Fruit fly (Drosophila melanogaster) whole organism, prepupa: Measurements from ENCODE around the gene CG14282.

Experiments used
- Blimp-1 ChIP-seq: fragments of 200-800 bp; sonication (Bioruptor generic); optimal IDR thresholded peaks from 3 replicates; lab custom pipeline; 2017; ENCODE audit warnings: missing biosample characterization, missing genetic modification characterization, mild to moderate bottlenecking, moderate library complexity, missing genetic modification reagents
- CG10631 ChIP-seq: fragments of 200-800 bp; sonication (Bioruptor generic); optimal IDR thresholded peaks from 2 replicates; lab custom pipeline; 2016; ENCODE audit warnings: missing biosample characterization, missing genetic modification characterization
- CG10669 ChIP-seq: fragments of 200-800 bp; sonication (Bioruptor generic); optimal IDR thresholded peaks from 3 replicates; lab custom pipeline; 2018; ENCODE audit warnings: missing biosample characterization, mild to moderate bottlenecking, missing genetic modification characterization, moderate library complexity
- CG11294 ChIP-seq: fragments of 200-800 bp; sonication (Bioruptor generic); IDR thresholded peaks from 2 replicates; pipeline ENCODE4 v1.3.6; 2022; ENCODE audit warnings: missing biosample characterization, missing genetic modification characterization
- CG15336 ChIP-seq: fragments of 200-800 bp; sonication (Bioruptor generic); IDR thresholded peaks from 2 replicates; pipeline ENCODE4 v1.3.6; 2022; ENCODE audit warnings: missing biosample characterization, missing genetic modification characterization
- CG1621 ChIP-seq: fragments of 200-800 bp; sonication (Bioruptor generic); optimal IDR thresholded peaks from 3 replicates; lab custom pipeline; 2018; ENCODE audit warnings: missing biosample characterization, mild to moderate bottlenecking, missing genetic modification characterization
- CG16779 ChIP-seq: fragments of 200-800 bp; sonication (Bioruptor generic); optimal IDR thresholded peaks from 3 replicates; lab custom pipeline; 2017; ENCODE audit warnings: missing biosample characterization, mild to moderate bottlenecking, missing genetic modification characterization
- CG3032 ChIP-seq: fragments of 200-800 bp; optimal IDR thresholded peaks from 2 replicates; lab custom pipeline; 2019; ENCODE audit warnings: missing biosample characterization, mild to moderate bottlenecking, missing genetic modification characterization, moderate library complexity
- CG31627 ChIP-seq: fragments of 200-800 bp; sonication (Bioruptor generic); optimal IDR thresholded peaks from 3 replicates; lab custom pipeline; 2016; ENCODE audit warnings: missing biosample characterization, missing genetic modification characterization
- CG32006 ChIP-seq: fragments of 200-800 bp; sonication (Bioruptor generic); optimal IDR thresholded peaks from 3 replicates; lab custom pipeline; 2017; ENCODE audit warnings: missing biosample characterization, mild to moderate bottlenecking, missing genetic modification characterization
- CG4318 ChIP-seq: fragments of 200-800 bp; sonication (Bioruptor generic); optimal IDR thresholded peaks from 3 replicates; lab custom pipeline; 2017; ENCODE audit warnings: missing biosample characterization, mild to moderate bottlenecking, missing genetic modification characterization
- CG6276 ChIP-seq: fragments of 200-800 bp; sonication (Bioruptor generic); optimal IDR thresholded peaks from 2 replicates; lab custom pipeline; 2017; ENCODE audit warnings: missing biosample characterization, mild to moderate bottlenecking, missing genetic modification characterization
- CG6792 ChIP-seq: fragments of 200-800 bp; sonication (Bioruptor generic); optimal IDR thresholded peaks from 3 replicates; lab custom pipeline; 2016; ENCODE audit warnings: missing biosample characterization, missing genetic modification characterization
- CG6854 ChIP-seq: fragments of 200-800 bp; sonication (Bioruptor generic); optimal IDR thresholded peaks from 2 replicates; lab custom pipeline; 2017; ENCODE audit warnings: missing biosample characterization, mild to moderate bottlenecking, missing genetic modification characterization
- CG8119 ChIP-seq: fragments of 200-800 bp; sonication (Bioruptor generic); IDR thresholded peaks from 3 replicates; pipeline ENCODE4 v1.3.6; 2022; ENCODE audit warnings: missing biosample characterization, missing genetic modification characterization
- CG8319 ChIP-seq: fragments of 200-800 bp; sonication (Bioruptor generic); optimal IDR thresholded peaks from 3 replicates; lab custom pipeline; 2016; ENCODE audit warnings: missing biosample characterization, missing genetic modification characterization
- CG8632 ChIP-seq: fragments of 200-800 bp; sonication (Bioruptor generic); optimal IDR thresholded peaks from 3 replicates; lab custom pipeline; 2016; ENCODE audit warnings: missing biosample characterization, missing genetic modification characterization
- Eip78C ChIP-seq: fragments of 200-800 bp; sonication (Bioruptor generic); peaks from one replicate; lab custom pipeline; 2016; ENCODE audit warnings: missing biosample characterization, missing genetic modification characterization
- Eip93F ChIP-seq: fragments of 200-800 bp; sonication (Bioruptor generic); optimal IDR thresholded peaks from 2 replicates; lab custom pipeline; 2016; ENCODE audit warnings: missing biosample characterization, mild to moderate bottlenecking, missing genetic modification characterization
- Ets21C ChIP-seq: fragments of 200-800 bp; sonication (Bioruptor generic); optimal IDR thresholded peaks from 3 replicates; lab custom pipeline; 2016; ENCODE audit warnings: missing biosample characterization, missing genetic modification characterization
- Gug ChIP-seq: fragments of 200-800 bp; sonication (Bioruptor generic); IDR thresholded peaks from 2 replicates; pipeline ENCODE4 v1.3.6; 2022; ENCODE audit warnings: missing biosample characterization, missing genetic modification characterization
- Hr38 ChIP-seq: sonication (Bioruptor generic); optimal IDR thresholded peaks from 2 replicates; lab custom pipeline; 2016; ENCODE audit warnings: missing biosample characterization, missing genetic modification characterization
- Hr39 ChIP-seq: fragments of 200-800 bp; sonication (Bioruptor generic); optimal IDR thresholded peaks from 2 replicates; lab custom pipeline; 2016; ENCODE audit warnings: missing biosample characterization, missing genetic modification characterization
- Met ChIP-seq: fragments of 200-800 bp; sonication (Bioruptor generic); optimal IDR thresholded peaks from 3 replicates; lab custom pipeline; 2016; ENCODE audit warnings: missing biosample characterization, missing genetic modification characterization
- OdsH ChIP-seq: fragments of 200-800 bp; sonication (Bioruptor generic); optimal IDR thresholded peaks from 3 replicates; lab custom pipeline; 2016; ENCODE audit warnings: missing biosample characterization, missing genetic modification characterization
- Smox ChIP-seq: fragments of 200-800 bp; sonication (Bioruptor generic); optimal IDR thresholded peaks from 3 replicates; lab custom pipeline; 2016; ENCODE audit warnings: missing biosample characterization, missing genetic modification characterization
- Sox102F ChIP-seq: fragments of 200-800 bp; sonication (Bioruptor generic); optimal IDR thresholded peaks from 2 replicates; lab custom pipeline; 2016; ENCODE audit warnings: missing biosample characterization, mild to moderate bottlenecking, missing genetic modification characterization
- Sox15 ChIP-seq: fragments of 200-800 bp; sonication (Bioruptor generic); optimal IDR thresholded peaks from 3 replicates; lab custom pipeline; 2016; ENCODE audit warnings: missing biosample characterization, missing genetic modification characterization
- achi ChIP-seq: fragments of 200-800 bp; sonication (Bioruptor generic); optimal IDR thresholded peaks from 3 replicates; lab custom pipeline; 2016; ENCODE audit warnings: missing biosample characterization, missing genetic modification characterization
- cyc ChIP-seq: fragments of 200-800 bp; sonication (Bioruptor generic); optimal IDR thresholded peaks from 3 replicates; lab custom pipeline; 2016; ENCODE audit warnings: missing biosample characterization, missing genetic modification characterization
- dsx ChIP-seq: fragments of 200-800 bp; optimal IDR thresholded peaks from 3 replicates; lab custom pipeline; 2019; ENCODE audit warnings: missing biosample characterization, mild to moderate bottlenecking, missing genetic modification characterization, moderate library complexity; ENCODE audit not compliant: poor library complexity, severe bottlenecking
- esn ChIP-seq: fragments of 200-800 bp; sonication (Bioruptor generic); optimal IDR thresholded peaks from 2 replicates; lab custom pipeline; 2016; ENCODE audit warnings: missing biosample characterization, mild to moderate bottlenecking, missing genetic modification characterization, moderate library complexity
- fd59A ChIP-seq: fragments of 200-800 bp; sonication (Bioruptor generic); optimal IDR thresholded peaks from 2 replicates; lab custom pipeline; 2017; ENCODE audit warnings: missing biosample characterization, mild to moderate bottlenecking, missing genetic modification characterization, missing genetic modification reagents
- fd85E ChIP-seq: fragments of 200-800 bp; sonication (Bioruptor generic); optimal IDR thresholded peaks from 3 replicates; lab custom pipeline; 2016; ENCODE audit warnings: missing biosample characterization, missing genetic modification characterization
- lz ChIP-seq: fragments of 200-800 bp; sonication (Bioruptor generic); optimal IDR thresholded peaks from 3 replicates; lab custom pipeline; 2016; ENCODE audit warnings: missing biosample characterization, missing genetic modification characterization
- net ChIP-seq: fragments of 200-800 bp; sonication (Bioruptor generic); optimal IDR thresholded peaks from 3 replicates; lab custom pipeline; 2016; ENCODE audit warnings: missing biosample characterization, missing genetic modification characterization
- salr ChIP-seq, 2 experiments: fragments of 200-800 bp; sonication (Bioruptor generic); optimal IDR thresholded peaks; 3 replicates each; lab custom pipeline; 2016 to 2018; ENCODE audit warnings: missing biosample characterization in 2 of 2, missing genetic modification characterization in 2 of 2, mild to moderate bottlenecking in 1 of 2
- spab ChIP-seq: fragments of 200-800 bp; sonication (Bioruptor generic); optimal IDR thresholded peaks from 2 replicates; lab custom pipeline; 2017; ENCODE audit warnings: missing biosample characterization, mild to moderate bottlenecking, missing genetic modification characterization, missing genetic modification reagents
- ss ChIP-seq, 2 experiments: fragments of 200-800 bp; sonication (Bioruptor generic); optimal IDR thresholded peaks; 2 replicates in 1 of 2; 3 replicates in 1 of 2; lab custom pipeline; 2017 to 2018; ENCODE audit warnings: mild to moderate bottlenecking in 2 of 2, missing biosample characterization in 2 of 2, missing genetic modification characterization in 2 of 2, moderate library complexity in 1 of 2
- topi ChIP-seq: fragments of 200-800 bp; sonication (Bioruptor generic); optimal IDR thresholded peaks from 3 replicates; lab custom pipeline; 2016; ENCODE audit warnings: missing biosample characterization, missing genetic modification characterization
- vri ChIP-seq: fragments of 200-800 bp; sonication (Bioruptor generic); optimal IDR thresholded peaks from 3 replicates; lab custom pipeline; 2016; ENCODE audit warnings: missing biosample characterization, mild to moderate bottlenecking, missing genetic modification characterization

The CG14282 gene

DNA sequence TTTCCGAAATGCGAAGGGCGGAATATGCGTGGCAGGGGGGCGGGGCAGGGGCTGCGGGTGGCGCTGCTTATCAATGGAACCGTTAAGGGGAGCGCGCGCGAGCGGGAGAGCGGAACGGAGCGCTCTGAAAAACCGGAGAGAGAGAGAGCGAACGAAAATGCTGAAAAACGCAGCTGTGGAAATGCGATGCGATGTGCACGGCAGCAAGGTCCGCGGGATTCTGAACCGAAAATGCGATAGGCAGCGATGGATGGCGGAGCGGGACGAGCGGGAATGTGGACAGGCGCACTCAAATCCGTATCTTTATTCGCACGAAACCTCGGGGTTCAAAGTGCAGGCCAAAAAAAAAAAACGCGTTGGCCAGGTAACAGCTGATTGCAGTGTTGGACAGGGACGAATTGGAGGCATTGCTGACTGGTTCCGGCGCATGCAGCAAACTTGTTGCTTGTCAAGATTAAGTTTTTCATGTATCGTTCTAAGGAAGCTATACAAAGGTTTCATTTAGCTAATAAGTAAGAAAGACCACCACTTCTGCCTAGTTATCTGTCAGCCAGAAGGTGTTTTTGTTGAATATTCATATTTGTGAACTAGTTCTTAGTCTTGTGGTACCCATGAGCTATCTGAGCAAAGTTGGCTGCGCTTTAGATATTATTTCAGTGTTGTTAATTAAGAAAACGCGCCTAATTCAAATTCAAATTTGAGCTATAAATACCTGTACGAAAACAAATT lies 29.1 kb upstream of the CG14282 start, which contains the start of gene Ppcs (continued):
- TF ChIP-seq fd85E (peak; percentile 77), CG6792 (no peak), CG10669 (peak; percentile 59), Gug (GFP tag; lab: Robert Waterston, UW) (0 out of 2 replicates have a peak, but pooled peaks have one; percentile 17), cyc (GFP tag; lab: Kevin White, UChicago) (peak; percentile 57), CG15336 (GFP tag; lab: Robert Waterston, UW) (peak; percentile 74), OdsH (peak; percentile 59), Hr39 (peak; percentile 55), CG3032 (tag; lab: Kevin White, UChicago) (peak; percentile 38), CG16779 (tag; lab: Kevin White, UChicago) (peak; percentile 91), CG8319 (peak; percentile 68), CG10631 (GFP tag; lab: Kevin White, UChicago) (peak; percentile 65), CG6276 (GFP tag; lab: Kevin White, UChicago) (peak; percentile 93), CG6854 (GFP tag; lab: Kevin White, UChicago) (peak; percentile 96), Sox102F (GFP tag; lab: Kevin White, UChicago) (peak; percentile 56), esn (GFP tag; lab: Kevin White, UChicago) (peak; percentile 69), CG32006 (GFP tag; lab: Kevin White, UChicago) (peak; percentile 62), CG4318 (GFP tag; lab: Kevin White, UChicago) (no peak), achi (GFP tag; lab: Kevin White, UChicago) (peak; percentile 76), spab (GFP tag; lab: Kevin White, UChicago) (peak; percentile 80), CG8119 (GFP tag; lab: Robert Waterston, UW) (peak; percentile 78), topi (peak; percentile 73), CG8632 (GFP tag; lab: Kevin White, UChicago) (peak; percentile 46), Eip78C (GFP tag; lab: Kevin White, UChicago) (peak; percentile 91), Ets21C (GFP tag; lab: Kevin White, UChicago) (peak; percentile 41), Met (GFP tag; lab: Kevin White, UChicago) (peak; percentile 60), CG31627 (GFP tag; lab: Kevin White, UChicago) (peak; percentile 63)

DNA sequence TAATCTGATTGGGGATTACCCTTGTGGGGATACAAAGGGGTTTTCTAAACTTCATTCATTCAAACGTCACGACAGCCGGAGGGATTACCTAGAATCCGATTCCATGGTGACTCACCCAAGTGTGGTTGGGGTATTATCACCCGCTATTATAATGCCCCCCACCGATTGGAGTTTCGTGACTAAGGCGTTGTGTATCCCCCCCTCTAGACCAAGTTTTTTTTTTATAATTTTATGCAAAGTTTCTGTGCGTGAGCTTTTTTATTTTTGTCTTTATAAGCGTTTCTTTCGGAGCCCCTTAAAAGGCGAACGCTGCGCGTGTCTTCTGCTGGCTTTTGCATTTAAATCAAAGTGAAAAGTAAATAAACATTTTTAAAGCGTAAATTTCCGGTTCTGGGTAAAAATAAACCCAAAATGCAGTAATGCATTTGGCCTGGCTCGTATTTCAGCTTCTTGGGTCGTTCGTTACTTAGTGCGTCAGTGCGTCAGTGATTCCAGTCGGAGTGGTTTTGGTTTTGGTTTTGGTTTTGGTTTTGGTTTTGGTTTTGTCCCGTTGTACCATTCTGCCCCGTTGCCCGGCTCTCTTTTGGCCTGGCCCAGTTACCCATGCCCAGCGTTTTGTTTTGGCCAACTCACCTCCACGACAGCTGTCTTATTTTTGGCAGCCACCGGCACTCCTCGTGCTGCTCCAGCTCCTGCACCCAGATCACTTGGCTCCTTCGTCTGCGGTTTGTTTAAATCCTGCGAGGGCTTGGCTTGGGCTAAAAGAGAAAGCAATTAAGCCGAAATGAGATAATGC lies 25.7 kb upstream of the CG14282 start:
- TF ChIP-seq Blimp-1 (GFP tag; lab: Kevin White, UChicago) (peak; percentile 63), net (no peak), Eip78C (GFP tag; lab: Kevin White, UChicago) (peak; percentile 58), Hr38 (GFP tag; lab: Kevin White, UChicago) (no peak), CG8632 (GFP tag; lab: Kevin White, UChicago) (no peak), topi (no peak), CG6854 (GFP tag; lab: Kevin White, UChicago) (peak; percentile 78), Sox15 (GFP tag; lab: Kevin White, UChicago) (no peak), ss (GFP tag; optimal IDR thresholded peaks at IDR 0.05; lab: Kevin White, UChicago) (peak in 1 of 2 experiments; percentile 31)

DNA sequence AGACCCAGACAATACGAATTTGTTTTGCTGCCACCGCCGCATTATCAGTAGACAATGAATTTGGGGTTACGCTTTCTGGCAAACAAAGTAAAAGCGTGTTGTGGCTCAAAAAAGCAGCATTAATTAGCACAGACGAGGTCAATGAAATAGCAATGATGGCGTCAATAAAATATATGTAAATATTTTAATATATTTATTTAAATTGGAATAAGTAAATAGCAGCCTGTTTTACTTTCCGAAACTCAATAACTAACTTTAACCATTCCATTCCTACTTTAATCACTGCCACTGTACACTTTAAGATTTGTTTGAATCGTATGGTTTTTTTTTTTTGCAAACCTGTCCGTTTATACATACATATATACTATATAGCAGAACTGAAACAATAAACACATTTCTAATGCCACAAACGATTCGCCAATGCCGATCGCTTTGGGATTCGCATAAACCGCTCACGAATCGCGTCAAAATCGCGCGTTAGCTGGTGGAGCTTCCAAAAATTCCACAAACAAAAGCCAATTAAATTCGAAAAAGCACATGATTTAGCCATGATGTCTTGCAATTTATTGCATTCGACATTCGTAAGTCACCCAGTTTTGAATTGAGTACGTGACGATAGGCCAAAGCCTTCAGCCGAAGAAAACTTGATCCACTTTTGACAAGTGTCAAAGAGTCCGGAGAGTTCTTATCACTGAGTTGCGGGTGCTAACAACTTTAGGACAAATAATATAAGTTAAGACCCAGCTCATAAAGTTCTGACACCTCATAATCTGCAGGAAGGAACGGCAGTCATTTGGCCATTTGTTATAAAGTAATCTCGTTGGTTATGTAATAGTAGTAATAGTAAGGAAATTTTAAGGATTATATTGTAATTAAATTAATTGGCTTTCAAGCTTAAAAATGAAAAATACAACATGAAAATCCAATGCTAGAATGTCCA lies 24.7 kb upstream of the CG14282 start:
- peak; percentile 34 for TF ChIP-seq achi (GFP tag; lab: Kevin White, UChicago)
- TF ChIP-seq vri (GFP tag; lab: Kevin White, UChicago) = no peak
- no peak for TF ChIP-seq Eip93F (GFP tag; lab: Kevin White, UChicago)
- no peak for TF ChIP-seq fd59A (GFP tag; lab: Kevin White, UChicago)
- peak; percentile 7 for TF ChIP-seq Smox
- TF ChIP-seq esn (GFP tag; lab: Kevin White, UChicago) = no peak
- peak; percentile 6 for TF ChIP-seq CG8632 (GFP tag; lab: Kevin White, UChicago)
- TF ChIP-seq CG11294 (GFP tag; lab: Robert Waterston, UW) = 0 out of 2 replicates have a peak, but pooled peaks have one; percentile 14
- TF ChIP-seq salr (GFP tag; optimal IDR thresholded peaks at IDR 0.05; lab: Kevin White, UChicago) = no peak
- TF ChIP-seq Hr38 (GFP tag; lab: Kevin White, UChicago) = no peak
- no peak for TF ChIP-seq Blimp-1 (GFP tag; lab: Kevin White, UChicago)
- TF ChIP-seq OdsH = peak; percentile 14
- TF ChIP-seq CG1621 = no peak
- no peak for TF ChIP-seq CG16779 (tag; lab: Kevin White, UChicago)
- peak; percentile 16 for TF ChIP-seq CG10631 (GFP tag; lab: Kevin White, UChicago)
- peak; percentile 45 for TF ChIP-seq Eip78C (GFP tag; lab: Kevin White, UChicago)
- no peak for TF ChIP-seq lz
- no peak for TF ChIP-seq dsx
